Fruit fly (Drosophila melanogaster) whole organism, pupa: Measurements from ENCODE around the gene XRCC1.

ENCODE experiments used
- CG10348 ChIP-seq: fragments of 200-800 bp; sonication (Bioruptor generic); IDR thresholded peaks from 2 replicates; pipeline ENCODE4 v1.3.6; 2022; ENCODE audit warnings: missing biosample characterization, missing genetic modification characterization
- CG13204 ChIP-seq: fragments of 200-800 bp; sonication (Bioruptor generic); optimal IDR thresholded peaks from 2 replicates; lab custom pipeline; 2018; ENCODE audit warnings: missing biosample characterization, mild to moderate bottlenecking, missing genetic modification characterization, moderate library complexity
- CG14655 ChIP-seq: fragments of 200-800 bp; sonication (Bioruptor generic); optimal IDR thresholded peaks from 3 replicates; lab custom pipeline; 2017; ENCODE audit warnings: mild to moderate bottlenecking, missing biosample characterization, missing genetic modification reagents, missing genetic modification characterization
- CG15710 ChIP-seq: fragments of 200-800 bp; sonication (Bioruptor generic); optimal IDR thresholded peaks from 2 replicates; lab custom pipeline; 2018; ENCODE audit warnings: missing biosample characterization, mild to moderate bottlenecking, missing genetic modification characterization, moderate library complexity
- CG17806 ChIP-seq: fragments of 200-800 bp; sonication (Bioruptor generic); optimal IDR thresholded peaks from 2 replicates; lab custom pipeline; 2018; ENCODE audit warnings: missing biosample characterization, mild to moderate bottlenecking, missing genetic modification characterization, moderate library complexity
- CG32121 ChIP-seq: fragments of 200-800 bp; sonication (Bioruptor generic); IDR thresholded peaks from 2 replicates; pipeline ENCODE4 v1.3.6; 2022; ENCODE audit warnings: missing biosample characterization, missing genetic modification characterization
- CG4496 ChIP-seq: fragments of 200-800 bp; sonication (Bioruptor generic); IDR thresholded peaks from 3 replicates; pipeline ENCODE4 v1.3.6; 2022; ENCODE audit warnings: missing biosample characterization, missing genetic modification characterization
- CG9948 ChIP-seq: fragments of 200-800 bp; sonication (Bioruptor generic); optimal IDR thresholded peaks from 2 replicates; lab custom pipeline; 2018; ENCODE audit warnings: missing biosample characterization, mild to moderate bottlenecking, missing genetic modification characterization, moderate library complexity
- D1 ChIP-seq: fragments of 200-800 bp; sonication (Bioruptor generic); optimal IDR thresholded peaks from 2 replicates; lab custom pipeline; 2018; ENCODE audit warnings: missing biosample characterization, mild to moderate bottlenecking, missing genetic modification characterization, moderate library complexity
- Ets98B ChIP-seq: fragments of 200-800 bp; sonication (Bioruptor generic); IDR thresholded peaks from 2 replicates; pipeline ENCODE4 v1.3.6; 2022; ENCODE audit warnings: missing biosample characterization, missing genetic modification characterization
- Pif1B ChIP-seq: fragments of 200-800 bp; sonication (Bioruptor generic); optimal IDR thresholded peaks from 3 replicates; lab custom pipeline; 2016; ENCODE audit warnings: missing biosample characterization, missing genetic modification characterization
- fd96Ca ChIP-seq: fragments of 200-800 bp; sonication (Bioruptor generic); IDR thresholded peaks from 3 replicates; pipeline ENCODE4 v1.3.6; 2022; ENCODE audit warnings: missing biosample characterization, missing genetic modification characterization
- gl ChIP-seq: fragments of 200-800 bp; sonication (Bioruptor generic); optimal IDR thresholded peaks from 2 replicates; lab custom pipeline; 2018; ENCODE audit warnings: missing biosample characterization, mild to moderate bottlenecking, missing genetic modification characterization

DNA sequence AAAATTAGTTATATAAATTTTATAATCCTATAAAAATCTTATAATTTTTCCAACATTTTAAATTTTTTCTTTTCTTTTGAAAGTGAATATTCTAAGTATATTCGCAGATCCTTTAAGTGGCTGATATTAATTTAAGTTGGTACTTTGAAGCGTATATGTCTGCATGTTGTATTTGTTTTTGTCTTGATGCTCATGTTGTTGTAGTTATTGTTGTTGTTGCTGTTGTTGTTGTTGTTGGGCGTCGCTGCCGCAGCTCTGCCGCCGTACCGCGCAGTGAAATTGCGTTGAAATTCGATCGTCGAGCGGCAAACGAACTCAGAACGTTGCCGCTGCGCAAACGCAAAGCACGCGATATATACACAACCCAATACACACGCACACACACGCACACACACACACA, 33.9 kb upstream of the XRCC1 start, which contains the start of gene CG42749:
- TF ChIP-seq D1 (tag; lab: Kevin White, UChicago) = no peak
- TF ChIP-seq CG14655 (GFP tag; lab: Kevin White, UChicago) = no peak
- TF ChIP-seq CG9948 (tag; lab: Kevin White, UChicago) = no peak
- no peak for TF ChIP-seq gl (tag; lab: Kevin White, UChicago)
- TF ChIP-seq CG17806 (tag; lab: Kevin White, UChicago) = no peak
- no peak for TF ChIP-seq Ets98B (GFP tag; lab: Robert Waterston, UW)
- TF ChIP-seq CG10348 = no peak
- TF ChIP-seq CG15710 (tag; lab: Kevin White, UChicago) = no peak
- no peak for TF ChIP-seq fd96Ca
- TF ChIP-seq CG13204 = no peak
- no peak for TF ChIP-seq CG4496 (GFP tag; lab: Robert Waterston, UW)
- TF ChIP-seq Pif1B (GFP tag; lab: Kevin White, UChicago) = no peak
- no peak for TF ChIP-seq CG32121 (GFP tag; lab: Robert Waterston, UW)
